Worm (Caenorhabditis elegans): ENCODE measurements around the gene F26D2.3.

DNA sequence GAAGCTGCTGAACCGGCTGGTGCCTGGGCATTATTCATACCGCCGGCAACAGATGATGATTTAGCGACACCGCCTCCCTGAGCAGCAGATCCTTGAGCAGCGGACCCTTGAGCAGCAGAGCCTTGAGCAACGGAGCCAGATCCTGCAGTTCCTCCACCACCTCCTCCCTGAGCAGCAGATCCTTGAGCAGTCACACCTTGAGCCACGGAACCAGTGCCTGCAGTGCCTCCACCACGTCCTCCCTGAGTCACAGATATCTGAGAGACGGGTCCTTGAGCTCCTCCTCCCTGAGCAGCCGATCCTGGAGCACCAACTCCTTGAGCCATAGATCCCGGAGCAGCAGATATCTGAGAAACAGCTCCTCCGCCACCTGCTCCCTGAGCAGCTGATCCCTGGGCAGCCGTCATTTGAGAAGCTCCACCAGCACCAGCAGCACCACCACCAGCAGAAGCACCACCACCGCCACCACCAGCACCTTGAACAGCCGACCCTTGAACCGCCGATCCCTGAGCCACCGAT is 31.3 kb upstream of the F26D2.3 start:
- TF ChIP-seq W03F9.2 (tag; optimal IDR thresholded peaks at IDR 0.05) (no peak), him-1 (tag; optimal IDR thresholded peaks at IDR 0.05) (no peak), dao-5 (tag; optimal IDR thresholded peaks at IDR 0.05) (no peak)
